Worm (Caenorhabditis elegans) whole organism, L2 larva: Measurements from ENCODE around the gene smg-3.

Source experiments
- C34F6.9 ChIP-seq: fragments of 150-350 bp; optimal IDR thresholded peaks from 2 replicates; lab custom pipeline; 2014; ENCODE audit warnings: missing biosample characterization, missing genetic modification characterization
- F13H6.1 ChIP-seq: sonication (generic microtip); optimal IDR thresholded peaks from 2 replicates; lab custom pipeline; 2016; ENCODE audit warnings: missing genetic modification characterization, missing compliant biosample characterization
- R02D3.7 ChIP-seq: fragments of 150-350 bp; optimal IDR thresholded peaks from 2 replicates; lab custom pipeline; 2014; ENCODE audit warnings: missing biosample characterization, missing genetic modification characterization
- Y55F3AM.14 ChIP-seq: fragments of 200-800 bp; sonication (Bioruptor generic); optimal IDR thresholded peaks from 2 replicates; lab custom pipeline; 2018; ENCODE audit warnings: mild to moderate bottlenecking, missing genetic modification characterization, missing compliant biosample characterization
- ZK546.5 ChIP-seq: sonication (generic microtip); optimal IDR thresholded peaks from 2 replicates; lab custom pipeline; 2017; ENCODE audit warnings: missing biosample characterization, missing genetic modification characterization
- alr-1 ChIP-seq: fragments of 150-350 bp; optimal IDR thresholded peaks from 2 replicates; lab custom pipeline; 2014; ENCODE audit warnings: missing biosample characterization, missing genetic modification characterization
- aly-2 ChIP-seq: fragments of 150-350 bp; optimal IDR thresholded peaks from 2 replicates; lab custom pipeline; 2014; ENCODE audit warnings: missing biosample characterization, missing genetic modification characterization
- ama-1 ChIP-seq: fragments of 150-350 bp; optimal IDR thresholded peaks from 2 replicates; lab custom pipeline; 2018; ENCODE audit warnings: inconsistent platforms
- blmp-1 ChIP-seq: sonication (generic microtip); optimal IDR thresholded peaks from 2 replicates; lab custom pipeline; 2017; ENCODE audit warnings: missing genetic modification characterization, mild to moderate bottlenecking, missing compliant biosample characterization, antibody characterized with exemption, moderate library complexity; ENCODE audit not compliant: insufficient read depth
- ceh-16 ChIP-seq: fragments of 150-350 bp; optimal IDR thresholded peaks from 2 replicates; lab custom pipeline; 2014; ENCODE audit warnings: missing biosample characterization, missing genetic modification characterization
- ceh-82 ChIP-seq: fragments of 150-350 bp; optimal IDR thresholded peaks from 2 replicates; lab custom pipeline; 2014; ENCODE audit warnings: missing biosample characterization, missing genetic modification characterization
- crh-2 ChIP-seq: sonication (generic microtip); optimal IDR thresholded peaks from 2 replicates; lab custom pipeline; 2017; ENCODE audit warnings: missing biosample characterization, missing genetic modification characterization
- dmd-4 ChIP-seq: sonication (generic microtip); optimal IDR thresholded peaks from 2 replicates; lab custom pipeline; 2017; ENCODE audit warnings: missing biosample characterization, missing genetic modification characterization
- egl-27 ChIP-seq: sonication (generic microtip); optimal IDR thresholded peaks from 3 replicates; lab custom pipeline; 2017; ENCODE audit warnings: missing biosample characterization, missing genetic modification reagents, missing genetic modification characterization
- elt-1 ChIP-seq: fragments of 150-350 bp; optimal IDR thresholded peaks from 2 replicates; lab custom pipeline; 2014; ENCODE audit warnings: missing biosample characterization, missing genetic modification characterization
- elt-3 ChIP-seq: sonication (generic microtip); optimal IDR thresholded peaks from 2 replicates; lab custom pipeline; 2017; ENCODE audit warnings: missing biosample characterization, missing genetic modification characterization
- fos-1 ChIP-seq: fragments of 150-350 bp; optimal IDR thresholded peaks from 2 replicates; lab custom pipeline; 2014; ENCODE audit warnings: missing biosample characterization, missing genetic modification characterization
- gmeb-1 ChIP-seq: fragments of 150-350 bp; optimal IDR thresholded peaks from 2 replicates; lab custom pipeline; 2014; ENCODE audit warnings: missing biosample characterization, missing genetic modification characterization
- lin-11 ChIP-seq: fragments of 150-350 bp; sonication (generic microtip); optimal IDR thresholded peaks from 2 replicates; lab custom pipeline; 2014; ENCODE audit warnings: missing biosample characterization, missing genetic modification characterization, inconsistent platforms, mixed read lengths
- lin-13 ChIP-seq: fragments of 150-350 bp; optimal IDR thresholded peaks from 2 replicates; lab custom pipeline; 2014; ENCODE audit warnings: missing biosample characterization, missing genetic modification reagents, missing genetic modification characterization
- lin-39 ChIP-seq: fragments of 150-350 bp; optimal IDR thresholded peaks from 2 replicates; lab custom pipeline; 2014; ENCODE audit warnings: missing biosample characterization, missing genetic modification reagents, missing genetic modification characterization
- lsy-2 ChIP-seq, 2 experiments: fragments of 150-350 bp in 1 of 2; sonication (generic microtip) in 1 of 2; optimal IDR thresholded peaks; 2 replicates each; lab custom pipeline; 2014 to 2017; ENCODE audit warnings: missing biosample characterization in 2 of 2, missing genetic modification characterization in 2 of 2
- mab-5 ChIP-seq: fragments of 150-350 bp; optimal IDR thresholded peaks from 2 replicates; lab custom pipeline; 2014; ENCODE audit warnings: missing biosample characterization, missing genetic modification characterization
- mbf-1 ChIP-seq: sonication (generic microtip); optimal IDR thresholded peaks from 2 replicates; lab custom pipeline; 2017; ENCODE audit warnings: missing biosample characterization, missing genetic modification characterization
- mdl-1 ChIP-seq, 2 experiments: fragments of 150-350 bp in 1 of 2; sonication (generic microtip) in 1 of 2; optimal IDR thresholded peaks; 2 replicates each; lab custom pipeline; 2017; ENCODE audit warnings: missing biosample characterization in 2 of 2, missing genetic modification characterization in 2 of 2
- nhr-10 ChIP-seq: sonication (generic microtip); optimal IDR thresholded peaks from 2 replicates; lab custom pipeline; 2017; ENCODE audit warnings: missing biosample characterization, missing genetic modification characterization
- nhr-11 ChIP-seq: fragments of 150-350 bp; optimal IDR thresholded peaks from 2 replicates; lab custom pipeline; 2014; ENCODE audit warnings: missing biosample characterization, missing genetic modification characterization
- nhr-12 ChIP-seq: fragments of 150-350 bp; optimal IDR thresholded peaks from 2 replicates; lab custom pipeline; 2014; ENCODE audit warnings: missing biosample characterization, missing genetic modification characterization
- nhr-129 ChIP-seq: fragments of 150-350 bp; optimal IDR thresholded peaks from 2 replicates; lab custom pipeline; 2014; ENCODE audit warnings: missing biosample characterization, missing genetic modification characterization
- nhr-21 ChIP-seq: fragments of 150-350 bp; optimal IDR thresholded peaks from 2 replicates; lab custom pipeline; 2014; ENCODE audit warnings: missing biosample characterization, missing genetic modification characterization
- nhr-23 ChIP-seq: fragments of 150-350 bp; optimal IDR thresholded peaks from 2 replicates; lab custom pipeline; 2014; ENCODE audit warnings: missing biosample characterization, missing genetic modification reagents, missing genetic modification characterization
- nhr-237 ChIP-seq: fragments of 150-350 bp; optimal IDR thresholded peaks from 2 replicates; lab custom pipeline; 2014; ENCODE audit warnings: missing biosample characterization, missing genetic modification characterization
- nhr-25 ChIP-seq: fragments of 150-350 bp; sonication (generic microtip); optimal IDR thresholded peaks from 3 replicates; lab custom pipeline; 2014; ENCODE audit warnings: missing biosample characterization, missing genetic modification characterization
- nhr-6 ChIP-seq: fragments of 150-350 bp; optimal IDR thresholded peaks from 2 replicates; lab custom pipeline; 2014; ENCODE audit warnings: missing biosample characterization, missing genetic modification characterization
- nhr-77 ChIP-seq: fragments of 150-350 bp; optimal IDR thresholded peaks from 2 replicates; lab custom pipeline; 2014; ENCODE audit warnings: missing biosample characterization, missing genetic modification characterization
- peb-1 ChIP-seq: fragments of 150-350 bp; optimal IDR thresholded peaks from 2 replicates; lab custom pipeline; 2014; ENCODE audit warnings: missing biosample characterization, missing genetic modification characterization
- sem-4 ChIP-seq: fragments of 150-350 bp; optimal IDR thresholded peaks from 2 replicates; lab custom pipeline; 2014; ENCODE audit warnings: missing biosample characterization, missing genetic modification reagents, missing genetic modification characterization
- skn-1 ChIP-seq: sonication (generic microtip); optimal IDR thresholded peaks from 2 replicates; lab custom pipeline; 2017; ENCODE audit warnings: missing biosample characterization, missing genetic modification characterization
- sma-3 ChIP-seq: sonication (generic microtip); optimal IDR thresholded peaks from 2 replicates; lab custom pipeline; 2016; ENCODE audit warnings: missing genetic modification reagents, missing genetic modification characterization, missing compliant biosample characterization
- sma-9 ChIP-seq, 2 experiments: fragments of 150-350 bp in 1 of 2; sonication (generic microtip) in 1 of 2; optimal IDR thresholded peaks; 2 replicates each; lab custom pipeline; 2014 to 2016; ENCODE audit warnings: missing genetic modification characterization in 2 of 2, mild to moderate bottlenecking in 1 of 2, missing biosample characterization in 1 of 2, missing compliant biosample characterization in 1 of 2, missing genetic modification reagents in 1 of 2, moderate library complexity in 1 of 2
- snpc-4 ChIP-seq: fragments of 150-350 bp; optimal IDR thresholded peaks from 2 replicates; lab custom pipeline; 2014; ENCODE audit warnings: missing biosample characterization, missing genetic modification characterization
- unc-39 ChIP-seq: fragments of 150-350 bp; optimal IDR thresholded peaks from 2 replicates; lab custom pipeline; 2014; ENCODE audit warnings: missing biosample characterization, missing genetic modification characterization
- unc-55 ChIP-seq: fragments of 150-350 bp; sonication (generic microtip); optimal IDR thresholded peaks from 3 replicates; lab custom pipeline; 2014; ENCODE audit warnings: missing biosample characterization, missing genetic modification reagents, missing genetic modification characterization
- unc-62 ChIP-seq: fragments of 150-350 bp; optimal IDR thresholded peaks from 2 replicates; lab custom pipeline; 2014; ENCODE audit warnings: missing biosample characterization, missing genetic modification reagents, missing genetic modification characterization
- zag-1 ChIP-seq: fragments of 150-350 bp; optimal IDR thresholded peaks from 2 replicates; lab custom pipeline; 2014; ENCODE audit warnings: missing biosample characterization, missing genetic modification characterization
- ztf-1 ChIP-seq: fragments of 200-800 bp; sonication (Bioruptor generic); conservative IDR thresholded peaks from 2 replicates; pipeline ENCODE4 v1.3.6; 2022; ENCODE audit warnings: missing genetic modification characterization, missing compliant biosample characterization
- ztf-11 ChIP-seq: sonication (generic microtip); optimal IDR thresholded peaks from 2 replicates; lab custom pipeline; 2017; ENCODE audit warnings: missing biosample characterization, missing genetic modification characterization
- ztf-4 ChIP-seq: fragments of 150-350 bp; optimal IDR thresholded peaks from 2 replicates; lab custom pipeline; 2014; ENCODE audit warnings: missing biosample characterization, missing genetic modification characterization

smg-3 gene

ce11 chrIV:6377335-6378069 is 4.6 kb upstream of the smg-3 start:
- no peak for TF ChIP-seq peb-1
- 0 out of 2 replicates have a peak, but pooled peaks have one; percentile 87 for TF ChIP-seq ztf-1 (GFP tag; lab: Robert Waterston, UW)

ce11 chrIV:6376473-6377115 is 3.7 kb upstream of the smg-3 start, which contains the start of the genes hrpf-2 and bli-6:
Gene hrpf-2 (minus strand): TSS chrIV:6376523.
Gene bli-6 (plus strand): TSS chrIV:6377065.
- TF ChIP-seq nhr-10 (no peak), nhr-129 (tag; lab: Kevin White, UChicago) (peak; percentile 72), ztf-11 (no peak), blmp-1 (tag; lab: Kevin White, UChicago) (peak; percentile 13), alr-1 (tag; lab: Kevin White, UChicago) (no peak), R02D3.7 (tag; lab: Kevin White, UChicago) (peak; percentile 54), ztf-1 (GFP tag; lab: Robert Waterston, UW) (no peak), lin-39 (tag; lab: Kevin White, UChicago) (no peak), C34F6.9 (tag; lab: Kevin White, UChicago) (peak; percentile 83), dmd-4 (tag; lab: Kevin White, UChicago) (no peak), elt-3 (tag; lab: Kevin White, UChicago) (no peak), mab-5 (tag; lab: Kevin White, UChicago) (peak; percentile 50), nhr-77 (tag; lab: Kevin White, UChicago) (no peak), mbf-1 (tag; lab: Kevin White, UChicago) (peak; percentile 4), nhr-12 (tag; lab: Kevin White, UChicago) (no peak), mdl-1 (tag; optimal IDR thresholded peaks at IDR 0.05; lab: Kevin White, UChicago) (no peak), peb-1 (no peak), ceh-82 (tag; lab: Kevin White, UChicago) (no peak), egl-27 (no peak), gmeb-1 (peak; percentile 86), ceh-16 (tag; lab: Kevin White, UChicago) (no peak), ama-1 (lab: Kevin White, UChicago) (no peak), fos-1 (tag; lab: Kevin White, UChicago) (peak; percentile 37), nhr-237 (tag; lab: Kevin White, UChicago) (no peak), nhr-25 (tag; lab: Kevin White, UChicago) (peak; percentile 66), unc-62 (GFP tag; lab: Kevin White, UChicago) (no peak), lin-11 (tag; lab: Kevin White, UChicago) (no peak), lin-13 (no peak), snpc-4 (tag; lab: Kevin White, UChicago) (peak; percentile 50), nhr-11 (tag; lab: Kevin White, UChicago) (no peak), sma-9 (GFP tag; optimal IDR thresholded peaks at IDR 0.05; lab: Kevin White, UChicago) (peak; percentile 64), sma-9 (tag; optimal IDR thresholded peaks at IDR 0.05; lab: Kevin White, UChicago) (no peak), unc-39 (tag; lab: Kevin White, UChicago) (no peak), sma-3 (peak; percentile 71), zag-1 (no peak), lsy-2 (tag; optimal IDR thresholded peaks at IDR 0.05; lab: Kevin White, UChicago) (peak; percentile 76 to 85), F13H6.1 (peak; percentile 41), skn-1 (tag; lab: Kevin White, UChicago) (no peak), ZK546.5 (tag; lab: Kevin White, UChicago) (peak; percentile 20), nhr-6 (tag; lab: Kevin White, UChicago) (peak; percentile 27), crh-2 (tag; lab: Kevin White, UChicago) (peak; percentile 81), nhr-21 (tag; lab: Kevin White, UChicago) (peak; percentile 39), nhr-23 (tag; lab: Kevin White, UChicago) (no peak), ztf-4 (tag; lab: Kevin White, UChicago) (no peak), Y55F3AM.14 (GFP tag; lab: Kevin White, UChicago) (no peak), sem-4 (tag; lab: Kevin White, UChicago) (no peak), aly-2 (tag; lab: Kevin White, UChicago) (no peak), unc-55 (GFP tag; lab: Kevin White, UChicago) (peak; percentile 85), elt-1 (tag; lab: Kevin White, UChicago) (no peak)
